Worm (Caenorhabditis elegans) whole organism, L4 larva: Measurements from ENCODE around the gene pmt-1.

Experiments used
- F49E8.2 ChIP-seq: sonication (generic microtip); optimal IDR thresholded peaks from 2 replicates; lab custom pipeline; 2016; ENCODE audit warnings: missing compliant biosample characterization, mild to moderate bottlenecking, missing genetic modification characterization, borderline replicate concordance
- T20F7.1 ChIP-seq: fragments of 200-800 bp; sonication (Bioruptor generic); optimal IDR thresholded peaks from 2 replicates; lab custom pipeline; 2018; ENCODE audit warnings: mild to moderate bottlenecking, missing genetic modification characterization, missing compliant biosample characterization
- T26A8.4 ChIP-seq: fragments of 200-800 bp; sonication (Bioruptor generic); IDR thresholded peaks from 2 replicates; pipeline ENCODE4 v1.3.6; 2022; ENCODE audit warnings: missing genetic modification characterization, missing compliant biosample characterization
- Y75B8A.6 ChIP-seq: fragments of 200-800 bp; sonication (Bioruptor generic); IDR thresholded peaks from 2 replicates; pipeline ENCODE4 v1.3.6; 2022; ENCODE audit warnings: missing genetic modification reagents, missing genetic modification characterization, missing compliant biosample characterization
- aha-1 ChIP-seq: fragments of 150-350 bp; peaks from one replicate; lab custom pipeline; 2014; ENCODE audit warnings: missing biosample characterization, missing genetic modification characterization
- ceh-32 ChIP-seq: sonication (generic microtip); optimal IDR thresholded peaks from 2 replicates; lab custom pipeline; 2016; ENCODE audit warnings: mild to moderate bottlenecking, missing genetic modification characterization, missing compliant biosample characterization; ENCODE audit not compliant: poor library complexity
- cey-2 ChIP-seq: sonication (generic microtip); optimal IDR thresholded peaks from 3 replicates; lab custom pipeline; 2017; ENCODE audit warnings: missing genetic modification characterization, mild to moderate bottlenecking, missing compliant biosample characterization, antibody characterized with exemption, borderline replicate concordance; ENCODE audit not compliant: insufficient read depth
- daf-16 ChIP-seq, 3 experiments: sonication (generic microtip); optimal IDR thresholded peaks; 2 replicates each; lab custom pipeline; 2016 to 2017; ENCODE audit warnings: missing genetic modification characterization in 3 of 3, missing genetic modification reagents in 3 of 3, mild to moderate bottlenecking in 2 of 3, missing compliant biosample characterization in 2 of 3, missing biosample characterization in 1 of 3, moderate library complexity in 1 of 3
- daf-19 ChIP-seq: fragments of 200-800 bp; sonication (Bioruptor generic); conservative IDR thresholded peaks from 2 replicates; pipeline ENCODE4 v1.3.6; 2022; ENCODE audit warnings: missing genetic modification characterization, missing compliant biosample characterization
- dmd-6 ChIP-seq: fragments of 200-800 bp; sonication (Bioruptor generic); IDR thresholded peaks from 2 replicates; pipeline ENCODE4 v1.3.6; 2022; ENCODE audit warnings: missing genetic modification reagents, missing genetic modification characterization, missing compliant biosample characterization
- dmd-9 ChIP-seq: fragments of 200-800 bp; sonication (Bioruptor generic); IDR thresholded peaks from 2 replicates; pipeline ENCODE4 v1.3.6; 2022; ENCODE audit warnings: missing genetic modification reagents, missing genetic modification characterization, missing compliant biosample characterization
- dve-1 ChIP-seq: sonication (generic microtip); optimal IDR thresholded peaks from 2 replicates; lab custom pipeline; 2017; ENCODE audit warnings: antibody characterized with exemption, mild to moderate bottlenecking, missing genetic modification characterization, missing compliant biosample characterization; ENCODE audit not compliant: insufficient read depth
- fkh-10 ChIP-seq: fragments of 150-350 bp; optimal IDR thresholded peaks from 2 replicates; lab custom pipeline; 2014; ENCODE audit warnings: missing biosample characterization, missing genetic modification reagents, missing genetic modification characterization
- fos-1 ChIP-seq: fragments of 150-350 bp; optimal IDR thresholded peaks from 2 replicates; lab custom pipeline; 2014; ENCODE audit warnings: missing biosample characterization, missing genetic modification characterization
- hif-1 ChIP-seq, 2 experiments: sonication (generic microtip); optimal IDR thresholded peaks; 2 replicates each; lab custom pipeline; 2016 to 2017; ENCODE audit warnings: missing compliant biosample characterization in 2 of 2, missing genetic modification characterization in 2 of 2, missing genetic modification reagents in 2 of 2, missing genotype in 2 of 2, mild to moderate bottlenecking in 1 of 2
- hlh-11 ChIP-seq: fragments of 200-800 bp; sonication (Bioruptor generic); optimal IDR thresholded peaks from 2 replicates; lab custom pipeline; 2018; ENCODE audit warnings: mild to moderate bottlenecking, missing genetic modification characterization, missing compliant biosample characterization
- hlh-30 ChIP-seq: sonication (generic microtip); optimal IDR thresholded peaks from 2 replicates; lab custom pipeline; 2017; ENCODE audit warnings: antibody characterized with exemption, mild to moderate bottlenecking, missing genetic modification characterization, missing compliant biosample characterization; ENCODE audit not compliant: insufficient read depth
- lim-7 ChIP-seq: fragments of 200-800 bp; sonication (Bioruptor generic); IDR thresholded peaks from 2 replicates; pipeline ENCODE4 v1.3.6; 2022; ENCODE audit warnings: missing genetic modification characterization, missing compliant biosample characterization
- lin-13 ChIP-seq: fragments of 150-350 bp; optimal IDR thresholded peaks from 2 replicates; lab custom pipeline; 2014; ENCODE audit warnings: missing biosample characterization, missing genetic modification reagents, missing genetic modification characterization
- lin-39 ChIP-seq: fragments of 150-350 bp; optimal IDR thresholded peaks from 2 replicates; lab custom pipeline; 2014; ENCODE audit warnings: missing biosample characterization, missing genetic modification reagents, missing genetic modification characterization
- madf-9 ChIP-seq: fragments of 200-800 bp; sonication (Bioruptor generic); conservative IDR thresholded peaks from 2 replicates; pipeline ENCODE4 v1.3.6; 2022; ENCODE audit warnings: missing genetic modification reagents, missing genetic modification characterization, missing compliant biosample characterization
- mep-1 ChIP-seq: fragments of 150-350 bp; sonication (generic microtip); optimal IDR thresholded peaks from 3 replicates; lab custom pipeline; 2014; ENCODE audit warnings: missing biosample characterization, missing genetic modification characterization
- mxl-3 ChIP-seq: fragments of 200-800 bp; sonication (Bioruptor generic); optimal IDR thresholded peaks from 2 replicates; lab custom pipeline; 2018; ENCODE audit warnings: mild to moderate bottlenecking, missing genetic modification characterization, missing compliant biosample characterization
- nhr-28 ChIP-seq: fragments of 150-350 bp; optimal IDR thresholded peaks from 2 replicates; lab custom pipeline; 2014; ENCODE audit warnings: missing biosample characterization, missing genetic modification characterization
- nhr-41 ChIP-seq: fragments of 200-800 bp; sonication (Bioruptor generic); IDR thresholded peaks from 2 replicates; pipeline ENCODE4 v1.3.6; 2022; ENCODE audit warnings: missing genetic modification reagents, missing genetic modification characterization, missing compliant biosample characterization
- nhr-42 ChIP-seq: fragments of 200-800 bp; sonication (Bioruptor generic); IDR thresholded peaks from 2 replicates; pipeline ENCODE4 v1.3.6; 2022; ENCODE audit warnings: missing genetic modification characterization, missing compliant biosample characterization
- nhr-77 ChIP-seq: fragments of 150-350 bp; optimal IDR thresholded peaks from 2 replicates; lab custom pipeline; 2014; ENCODE audit warnings: missing biosample characterization, missing genetic modification characterization
- pha-4 ChIP-seq, 2 experiments: fragments of 150-350 bp in 1 of 2; fragments of 200-800 bp in 1 of 2; sonication (Bioruptor generic) in 1 of 2; IDR thresholded peaks in 1 of 2; optimal IDR thresholded peaks in 1 of 2; 2 replicates each; pipeline versions ENCODE4 v1.3.6 to Lab custom; 2014 to 2022; ENCODE audit warnings: missing genetic modification characterization in 2 of 2, missing genetic modification reagents in 2 of 2, missing biosample characterization in 1 of 2, missing compliant biosample characterization in 1 of 2
- pqm-1 ChIP-seq: sonication (generic microtip); optimal IDR thresholded peaks from 2 replicates; lab custom pipeline; 2017; ENCODE audit warnings: missing biosample characterization, missing genetic modification characterization
- rbr-2 ChIP-seq: sonication (generic microtip); optimal IDR thresholded peaks from 2 replicates; lab custom pipeline; 2016; ENCODE audit warnings: missing genotype, missing genetic modification characterization, missing compliant biosample characterization
- tag-97 ChIP-seq: fragments of 200-800 bp; sonication (Bioruptor generic); IDR thresholded peaks from 2 replicates; pipeline ENCODE4 v1.3.6; 2022; ENCODE audit warnings: missing genetic modification characterization, missing compliant biosample characterization
- unc-39 ChIP-seq: sonication (generic microtip); optimal IDR thresholded peaks from 2 replicates; lab custom pipeline; 2017; ENCODE audit warnings: missing biosample characterization, missing genetic modification characterization
- unc-62 ChIP-seq, 3 experiments: fragments of 150-350 bp in 1 of 3; sonication (generic microtip); optimal IDR thresholded peaks in 2 of 3; peaks in 1 of 3; 1 replicate in 1 of 3; 2 replicates in 2 of 3; lab custom pipeline; 2014 to 2017; ENCODE audit warnings: missing biosample characterization in 3 of 3, missing genetic modification characterization in 3 of 3, missing genetic modification reagents in 3 of 3, missing genotype in 1 of 3
- vab-7 ChIP-seq: fragments of 200-800 bp; sonication (Bioruptor generic); IDR thresholded peaks from 2 replicates; pipeline ENCODE4 v1.3.6; 2022; ENCODE audit warnings: missing genetic modification reagents, missing genetic modification characterization, missing compliant biosample characterization
- zfp-3 ChIP-seq: fragments of 200-800 bp; sonication (Bioruptor generic); conservative IDR thresholded peaks from 2 replicates; pipeline ENCODE4 v1.3.6; 2022; ENCODE audit warnings: missing genetic modification reagents, missing genetic modification characterization, missing compliant biosample characterization

Gene pmt-1

DNA sequence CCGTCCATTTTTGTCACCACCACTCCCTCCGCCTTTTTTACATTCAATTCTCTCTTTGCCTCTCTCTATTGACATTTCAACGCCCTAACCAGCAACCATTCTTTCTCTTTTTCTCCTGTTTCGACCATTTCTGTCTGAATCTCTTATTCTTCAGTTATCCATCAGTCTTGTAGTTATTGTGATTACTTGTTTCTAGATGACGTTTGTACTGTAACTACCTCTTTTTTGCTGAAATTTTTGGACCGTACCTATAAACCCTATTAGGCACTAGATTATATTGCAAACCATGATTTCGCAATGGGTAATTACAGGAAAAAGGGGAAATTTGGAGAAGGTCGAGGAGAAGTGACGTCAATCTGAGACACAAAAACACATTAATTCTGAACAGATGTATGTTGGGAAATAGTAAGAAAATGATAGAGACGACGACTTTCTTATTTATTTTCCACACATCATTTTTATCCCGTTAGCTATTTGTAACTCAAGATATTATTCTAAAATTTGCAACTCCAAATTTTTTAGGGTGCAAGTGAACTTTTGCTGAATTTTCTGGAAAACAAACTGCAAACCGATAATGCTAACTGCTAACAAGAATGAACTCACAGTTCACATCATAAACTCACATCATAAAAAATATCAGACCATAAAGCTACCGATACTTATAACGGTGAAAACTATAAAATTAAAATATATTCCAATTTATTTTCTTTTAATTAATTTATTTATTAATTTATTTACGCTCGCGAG is 38.1 kb upstream of the pmt-1 start:
- TF ChIP-seq pha-4 (GFP tag; IDR thresholded peaks at IDR 0.05; lab: Robert Waterston, UW) (no peak), pha-4 (tag; optimal IDR thresholded peaks at IDR 0.05; lab: Kevin White, UChicago) (peak; percentile 81), T20F7.1 (no peak), aha-1 (tag; lab: Kevin White, UChicago) (peak; percentile 52), rbr-2 (tag; lab: Kevin White, UChicago) (peak; percentile 7), unc-62 (GFP tag; optimal IDR thresholded peaks at IDR 0.05 in 1 of 2; lab: Kevin White, UChicago) (peak in 1 of 2 experiments; percentile 97), unc-62 (tag; optimal IDR thresholded peaks at IDR 0.05; lab: Kevin White, UChicago) (no peak), cey-2 (tag; lab: Kevin White, UChicago) (peak; percentile 34), daf-16 (GFP tag; optimal IDR thresholded peaks at IDR 0.05; lab: Kevin White, UChicago) (no peak), daf-16 (tag; optimal IDR thresholded peaks at IDR 0.05; lab: Kevin White, UChicago) (peak; percentile 56), zfp-3 (GFP tag; lab: Robert Waterston, UW) (no peak), lin-13 (GFP tag; lab: Kevin White, UChicago) (peak; percentile 3), daf-19 (GFP tag; lab: Robert Waterston, UW) (no peak), pqm-1 (tag; lab: Kevin White, UChicago) (peak; percentile 70), nhr-77 (tag; lab: Kevin White, UChicago) (peak; percentile 99), hlh-30 (no peak), hlh-11 (peak; percentile 31), dmd-6 (GFP tag; lab: Robert Waterston, UW) (peak; percentile 62; the same call in 1 of the 2 replicates), T26A8.4 (GFP tag; lab: Robert Waterston, UW) (0 out of 2 replicates have a peak, but pooled peaks have one; percentile 27), mep-1 (tag; lab: Kevin White, UChicago) (no peak), nhr-28 (tag; lab: Kevin White, UChicago) (peak; percentile 97), vab-7 (no peak), Y75B8A.6 (GFP tag; lab: Robert Waterston, UW) (no peak), hif-1 (tag; optimal IDR thresholded peaks at IDR 0.05; lab: Kevin White, UChicago) (peak in 1 of 2 experiments; percentile 10), fos-1 (no peak), dve-1 (tag; lab: Kevin White, UChicago) (peak; percentile 56), mxl-3 (GFP tag; lab: Kevin White, UChicago) (peak; percentile 6)

DNA sequence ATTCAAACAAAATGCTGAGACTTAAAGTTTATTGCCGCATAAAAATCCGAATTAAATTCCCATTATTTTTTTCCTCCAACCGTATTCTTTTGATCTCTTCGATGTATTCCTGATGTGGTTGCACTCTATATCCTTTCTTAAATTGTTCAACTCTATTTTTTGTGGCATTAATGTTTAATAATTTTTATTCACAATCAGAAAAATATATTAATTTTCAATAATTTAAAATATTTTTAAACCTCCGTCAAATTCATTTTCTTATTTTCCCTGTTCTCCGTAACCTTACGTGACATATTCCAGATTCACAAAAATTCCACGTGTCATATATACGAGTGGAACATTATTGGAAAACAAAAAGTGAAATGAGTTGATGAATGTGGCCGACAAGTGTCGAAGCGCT is 29.4 kb upstream of the pmt-1 start, which contains the start of gene gcy-12:
gcy-12 (plus strand) TSS at position 301 of the 400 bp plus-strand sequence.
- TF ChIP-seq madf-9 = no peak
- no peak for TF ChIP-seq unc-39
- TF ChIP-seq ceh-32 = no peak
- TF ChIP-seq nhr-42 (GFP tag; lab: Robert Waterston, UW) = no peak
- no peak for TF ChIP-seq dmd-9 (GFP tag; lab: Robert Waterston, UW)
- no peak for TF ChIP-seq lin-39 (tag; lab: Kevin White, UChicago)
- no peak for TF ChIP-seq fkh-10 (GFP tag; lab: Kevin White, UChicago)
- TF ChIP-seq nhr-41 (GFP tag; lab: Robert Waterston, UW) = no peak
- no peak for TF ChIP-seq F49E8.2 (tag; lab: Kevin White, UChicago)

DNA sequence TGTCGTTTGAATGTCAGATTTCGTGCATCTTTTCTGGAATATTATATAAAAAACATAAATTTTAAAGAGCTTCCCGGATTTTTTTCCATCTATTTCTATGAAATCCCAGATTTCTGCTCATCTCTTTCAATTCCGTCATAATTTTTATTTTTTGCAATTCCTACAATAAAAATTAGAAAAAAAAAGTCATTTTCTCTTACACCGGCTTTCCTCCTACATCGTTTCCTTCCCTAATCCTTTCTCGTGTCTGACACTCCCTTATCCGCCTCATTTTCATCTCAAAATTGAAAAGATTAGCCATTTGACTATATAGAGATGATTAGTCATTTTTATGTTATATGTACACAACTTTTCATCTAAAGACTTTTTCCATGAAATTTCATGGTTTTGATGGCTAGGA is 28.5 kb upstream of the pmt-1 start:
- TF ChIP-seq lim-7 (GFP tag; lab: Robert Waterston, UW) (no peak), aha-1 (tag; lab: Kevin White, UChicago) (peak; percentile 83), tag-97 (GFP tag; lab: Robert Waterston, UW) (no peak)
